Fruit fly (Drosophila melanogaster) whole organism, embryonic: ENCODE measurements around the gene fiz.

Experiments
- Aef1 ChIP-seq: fragments of 200-800 bp; sonication (Bioruptor generic); IDR thresholded peaks from 3 replicates; pipeline ENCODE4 v1.3.6; 2022; ENCODE audit warnings: missing biosample characterization, missing genetic modification characterization
- Antp ChIP-seq: fragments of 200-800 bp; sonication (Bioruptor generic); optimal IDR thresholded peaks from 3 replicates; lab custom pipeline; 2016; ENCODE audit warnings: missing biosample characterization, missing genetic modification characterization
- BEAF-32 ChIP-seq: fragments of 200-800 bp; sonication (Bioruptor generic); optimal IDR thresholded peaks from 3 replicates; lab custom pipeline; 2017; ENCODE audit warnings: missing biosample characterization, missing genetic modification characterization, mild to moderate bottlenecking, moderate library complexity, missing genetic modification reagents
- CG10959 ChIP-seq: fragments of 200-800 bp; sonication (Bioruptor generic); IDR thresholded peaks from 2 replicates; pipeline ENCODE4 v1.3.6; 2022; ENCODE audit warnings: missing biosample characterization, missing genetic modification characterization
- CG12155 ChIP-seq: fragments of 200-800 bp; sonication (Bioruptor generic); optimal IDR thresholded peaks from 3 replicates; lab custom pipeline; 2016; ENCODE audit warnings: missing biosample characterization, missing genetic modification characterization
- CG12236 ChIP-seq: fragments of 200-800 bp; sonication (Bioruptor generic); optimal IDR thresholded peaks from 2 replicates; lab custom pipeline; 2016; ENCODE audit warnings: missing biosample characterization, missing genetic modification characterization
- CG12391 ChIP-seq: fragments of 200-800 bp; sonication (Bioruptor generic); optimal IDR thresholded peaks from 3 replicates; lab custom pipeline; 2018; ENCODE audit warnings: missing biosample characterization, mild to moderate bottlenecking, missing genetic modification characterization, moderate library complexity
- CG12659 ChIP-seq: fragments of 200-800 bp; sonication (Bioruptor generic); optimal IDR thresholded peaks from 3 replicates; lab custom pipeline; 2017; ENCODE audit warnings: mild to moderate bottlenecking, missing biosample characterization, missing genetic modification reagents, missing genetic modification characterization
- CG17802 ChIP-seq: fragments of 200-800 bp; sonication (Bioruptor generic); optimal IDR thresholded peaks from 2 replicates; lab custom pipeline; 2018; ENCODE audit warnings: missing biosample characterization, mild to moderate bottlenecking, missing genetic modification characterization, moderate library complexity
- CG18476 ChIP-seq: fragments of 200-800 bp; sonication (Bioruptor generic); optimal IDR thresholded peaks from 2 replicates; lab custom pipeline; 2016; ENCODE audit warnings: missing biosample characterization, mild to moderate bottlenecking, missing genetic modification characterization
- CG18764 ChIP-seq: fragments of 200-800 bp; sonication (Bioruptor generic); optimal IDR thresholded peaks from 3 replicates; lab custom pipeline; 2016; ENCODE audit warnings: missing biosample characterization, missing genetic modification characterization
- CG2129 ChIP-seq: fragments of 200-800 bp; sonication (Bioruptor generic); IDR thresholded peaks from 2 replicates; pipeline ENCODE4 v1.3.6; 2022; ENCODE audit warnings: missing biosample characterization, missing genetic modification characterization; ENCODE audit not compliant: partially characterized antibody
- CG2678 ChIP-seq: fragments of 200-800 bp; sonication (Bioruptor generic); optimal IDR thresholded peaks from 3 replicates; lab custom pipeline; 2019; ENCODE audit warnings: missing biosample characterization, mild to moderate bottlenecking, missing genetic modification characterization, moderate library complexity
- CG4707 ChIP-seq: fragments of 200-800 bp; sonication (Bioruptor generic); optimal IDR thresholded peaks from 2 replicates; lab custom pipeline; 2018; ENCODE audit warnings: missing biosample characterization, mild to moderate bottlenecking, missing genetic modification characterization, moderate library complexity
- CG6254 ChIP-seq: fragments of 200-800 bp; sonication (Bioruptor generic); optimal IDR thresholded peaks from 3 replicates; lab custom pipeline; 2017; ENCODE audit warnings: mild to moderate bottlenecking, missing biosample characterization, missing genetic modification reagents, missing genetic modification characterization
- CG7556 ChIP-seq: fragments of 200-800 bp; sonication (Bioruptor generic); optimal IDR thresholded peaks from 2 replicates; lab custom pipeline; 2017; ENCODE audit warnings: missing biosample characterization, mild to moderate bottlenecking, missing genetic modification characterization
- CG8359 ChIP-seq: fragments of 200-800 bp; sonication (Bioruptor generic); optimal IDR thresholded peaks from 2 replicates; lab custom pipeline; 2017; ENCODE audit warnings: missing biosample characterization, mild to moderate bottlenecking, missing genetic modification characterization, borderline replicate concordance
- CG9797 ChIP-seq: fragments of 200-800 bp; sonication (Bioruptor generic); optimal IDR thresholded peaks from 3 replicates; lab custom pipeline; 2018; ENCODE audit warnings: missing biosample characterization, mild to moderate bottlenecking, missing genetic modification characterization
- Dad ChIP-seq: fragments of 200-800 bp; sonication (Bioruptor generic); optimal IDR thresholded peaks from 3 replicates; lab custom pipeline; 2016; ENCODE audit warnings: missing biosample characterization, missing genetic modification characterization
- Deaf1 ChIP-seq: fragments of 200-800 bp; optimal IDR thresholded peaks from 3 replicates; lab custom pipeline; 2019; ENCODE audit warnings: missing biosample characterization, mild to moderate bottlenecking, missing genetic modification characterization, moderate library complexity
- Dek ChIP-seq: fragments of 200-800 bp; sonication (Bioruptor generic); optimal IDR thresholded peaks from 3 replicates; lab custom pipeline; 2019; ENCODE audit warnings: missing biosample characterization, mild to moderate bottlenecking, missing genetic modification characterization, moderate library complexity
- Elba2 ChIP-seq: fragments of 200-800 bp; sonication (Bioruptor generic); optimal IDR thresholded peaks from 3 replicates; lab custom pipeline; 2016; ENCODE audit warnings: missing biosample characterization, missing genetic modification characterization
- Ets97D ChIP-seq: fragments of 200-800 bp; sonication (Bioruptor generic); optimal IDR thresholded peaks from 3 replicates; lab custom pipeline; 2016; ENCODE audit warnings: missing biosample characterization, missing genetic modification characterization
- Fer3 ChIP-seq: fragments of 200-800 bp; sonication (Bioruptor generic); optimal IDR thresholded peaks from 2 replicates; lab custom pipeline; 2018; ENCODE audit warnings: missing biosample characterization, mild to moderate bottlenecking, missing genetic modification characterization, moderate library complexity
- Gug ChIP-seq: fragments of 200-800 bp; sonication (Bioruptor generic); IDR thresholded peaks from 4 replicates; pipeline ENCODE4 v1.3.6; 2022; ENCODE audit warnings: missing biosample characterization, missing genetic modification characterization
- H2.0 ChIP-seq: fragments of 200-800 bp; sonication (Bioruptor generic); IDR thresholded peaks from 2 replicates; pipeline ENCODE4 v1.3.6; 2022; ENCODE audit warnings: missing biosample characterization, missing genetic modification characterization
- HHEX ChIP-seq: fragments of 200-800 bp; sonication (Bioruptor generic); optimal IDR thresholded peaks from 3 replicates; lab custom pipeline; 2017; ENCODE audit warnings: missing biosample characterization, mild to moderate bottlenecking, missing genetic modification characterization, missing genetic modification reagents
- Hr51 ChIP-seq, 2 experiments: fragments of 200-800 bp; sonication (Bioruptor generic); optimal IDR thresholded peaks; 2 replicates in 1 of 2; 3 replicates in 1 of 2; lab custom pipeline; 2016 to 2018; ENCODE audit warnings: missing biosample characterization in 2 of 2, missing genetic modification characterization in 2 of 2, mild to moderate bottlenecking in 1 of 2, moderate library complexity in 1 of 2
- Lhr ChIP-seq: fragments of 200-800 bp; sonication (Bioruptor generic); optimal IDR thresholded peaks from 3 replicates; lab custom pipeline; 2017; ENCODE audit warnings: mild to moderate bottlenecking, missing biosample characterization, missing genetic modification reagents, missing genetic modification characterization
- Lim3 ChIP-seq: fragments of 200-800 bp; sonication (Bioruptor generic); IDR thresholded peaks from 2 replicates; pipeline ENCODE4 v1.3.6; 2022; ENCODE audit warnings: missing biosample characterization, missing genetic modification characterization
- MBD-R2 ChIP-seq: fragments of 200-800 bp; sonication (Bioruptor generic); IDR thresholded peaks from 2 replicates; pipeline ENCODE4 v1.3.6; 2022; ENCODE audit warnings: missing biosample characterization, missing genetic modification characterization
- MESR4 ChIP-seq: fragments of 200-800 bp; sonication (Bioruptor generic); optimal IDR thresholded peaks from 2 replicates; lab custom pipeline; 2018; ENCODE audit warnings: missing biosample characterization, mild to moderate bottlenecking, missing genetic modification characterization, moderate library complexity
- Rfx ChIP-seq: fragments of 200-800 bp; sonication (Bioruptor generic); IDR thresholded peaks from 2 replicates; pipeline ENCODE4 v1.3.6; 2022; ENCODE audit warnings: missing biosample characterization, missing genetic modification characterization
- YL-1 ChIP-seq: fragments of 200-800 bp; sonication (Bioruptor generic); optimal IDR thresholded peaks from 3 replicates; lab custom pipeline; 2017; ENCODE audit warnings: missing biosample characterization, mild to moderate bottlenecking, missing genetic modification characterization
- al ChIP-seq: fragments of 200-800 bp; sonication (Bioruptor generic); IDR thresholded peaks from 2 replicates; pipeline ENCODE4 v1.3.6; 2022; ENCODE audit warnings: missing biosample characterization, missing genetic modification characterization
- ap ChIP-seq: fragments of 200-800 bp; sonication (Bioruptor generic); IDR thresholded peaks from 2 replicates; pipeline ENCODE4 v1.3.6; 2022; ENCODE audit warnings: missing biosample characterization, missing genetic modification characterization
- bab2 ChIP-seq: fragments of 200-800 bp; sonication (Bioruptor generic); optimal IDR thresholded peaks from 2 replicates; lab custom pipeline; 2016; ENCODE audit warnings: missing biosample characterization, missing genetic modification characterization
- bcd ChIP-seq: fragments of 200-800 bp; sonication (Bioruptor generic); optimal IDR thresholded peaks from 2 replicates; lab custom pipeline; 2017; ENCODE audit warnings: missing biosample characterization, mild to moderate bottlenecking, missing genetic modification characterization
- bsh ChIP-seq, 2 experiments: fragments of 200-800 bp; sonication (Bioruptor generic); optimal IDR thresholded peaks; 2 replicates each; lab custom pipeline; 2017 to 2018; ENCODE audit warnings: mild to moderate bottlenecking in 2 of 2, missing biosample characterization in 2 of 2, missing genetic modification characterization in 2 of 2, moderate library complexity in 1 of 2
- chinmo ChIP-seq: fragments of 200-800 bp; sonication (Bioruptor generic); IDR thresholded peaks from 4 replicates; pipeline ENCODE4 v1.3.6; 2022; ENCODE audit warnings: missing biosample characterization, missing genetic modification characterization; ENCODE audit not compliant: partially characterized antibody
- chn ChIP-seq: fragments of 200-800 bp; sonication (Bioruptor generic); optimal IDR thresholded peaks from 2 replicates; lab custom pipeline; 2016; ENCODE audit warnings: missing biosample characterization, missing genetic modification characterization
- crol ChIP-seq: fragments of 200-800 bp; sonication (Bioruptor generic); IDR thresholded peaks from 2 replicates; pipeline ENCODE4 v1.3.6; 2022; ENCODE audit warnings: missing biosample characterization, missing genetic modification characterization
- cwo ChIP-seq: fragments of 200-800 bp; sonication (Bioruptor generic); optimal IDR thresholded peaks from 3 replicates; lab custom pipeline; 2017; ENCODE audit warnings: missing biosample characterization, missing genetic modification characterization, mild to moderate bottlenecking, moderate library complexity, missing genetic modification reagents
- dimm ChIP-seq: fragments of 200-800 bp; sonication (Bioruptor generic); IDR thresholded peaks from 2 replicates; pipeline ENCODE4 v1.3.6; 2022; ENCODE audit warnings: missing biosample characterization, missing genetic modification characterization
- dpn ChIP-seq, 2 experiments: fragments of 200-800 bp; sonication (Bioruptor generic); optimal IDR thresholded peaks; 3 replicates each; lab custom pipeline; 2016; ENCODE audit warnings: missing biosample characterization in 2 of 2, missing genetic modification characterization in 2 of 2
- fu2 ChIP-seq: fragments of 200-800 bp; sonication (Bioruptor generic); optimal IDR thresholded peaks from 2 replicates; lab custom pipeline; 2016; ENCODE audit warnings: missing biosample characterization, missing genetic modification characterization
- jing ChIP-seq: fragments of 200-800 bp; sonication (Bioruptor generic); optimal IDR thresholded peaks from 2 replicates; lab custom pipeline; 2018; ENCODE audit warnings: missing biosample characterization, mild to moderate bottlenecking, missing genetic modification characterization
- onecut ChIP-seq: fragments of 200-800 bp; sonication (Bioruptor generic); IDR thresholded peaks from 2 replicates; pipeline ENCODE4 v1.3.6; 2022; ENCODE audit warnings: missing biosample characterization, missing genetic modification characterization
- sna ChIP-seq: fragments of 200-800 bp; sonication (Bioruptor generic); IDR thresholded peaks from 2 replicates; pipeline ENCODE4 v1.3.6; 2022; ENCODE audit warnings: missing biosample characterization, missing genetic modification characterization; ENCODE audit not compliant: partially characterized antibody
- tna ChIP-seq: fragments of 200-800 bp; sonication (Bioruptor generic); IDR thresholded peaks from 2 replicates; pipeline ENCODE4 v1.3.6; 2022; ENCODE audit warnings: missing biosample characterization, missing genetic modification characterization; ENCODE audit not compliant: partially characterized antibody

The fiz gene

DNA sequence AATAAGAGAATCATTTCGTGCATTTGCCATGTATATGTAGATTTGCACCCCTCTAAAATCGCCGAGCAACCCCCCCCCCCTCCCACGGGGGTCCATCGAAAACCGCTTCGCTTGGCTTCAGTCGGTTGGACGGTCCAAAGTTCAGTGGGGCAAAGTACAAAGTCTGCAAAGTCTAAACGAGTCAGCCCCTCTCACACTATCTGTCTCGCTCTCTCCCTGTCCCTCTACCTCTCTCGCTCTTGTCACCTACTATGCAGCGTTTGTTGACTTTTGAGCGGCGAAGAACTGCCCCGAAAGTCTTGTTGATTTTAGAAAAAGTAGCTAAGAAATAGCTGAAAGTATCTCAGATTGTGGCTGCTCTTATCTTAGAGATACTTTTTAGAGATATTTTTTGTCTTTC, 37.9 kb upstream of the fiz start (continued):
- TF ChIP-seq H2.0 (GFP tag; lab: Robert Waterston, UW) (0 out of 2 replicates have a peak, but pooled peaks have one; percentile 7), YL-1 (GFP tag; lab: Kevin White, UChicago) (peak; percentile 29), CG4707 (GFP tag; lab: Kevin White, UChicago) (peak; percentile 27), CG12391 (tag; lab: Kevin White, UChicago) (no peak), MBD-R2 (GFP tag; lab: Robert Waterston, UW) (peak; percentile 11; the same call in 1 of the 2 replicates), CG10959 (GFP tag; lab: Robert Waterston, UW) (0 out of 2 replicates have a peak, but pooled peaks have one; percentile 27), Elba2 (GFP tag; lab: Kevin White, UChicago) (no peak), CG2678 (tag; lab: Kevin White, UChicago) (peak; percentile 57), Dad (GFP tag; lab: Kevin White, UChicago) (no peak), onecut (peak; percentile 58), Lim3 (GFP tag; lab: Robert Waterston, UW) (no peak), Gug (GFP tag; lab: Robert Waterston, UW) (no peak), Lhr (GFP tag; lab: Kevin White, UChicago) (no peak), CG18476 (GFP tag; lab: Kevin White, UChicago) (no peak), bcd (GFP tag; lab: Kevin White, UChicago) (peak; percentile 11), cwo (peak; percentile 31), dimm (no peak), ap (GFP tag; lab: Robert Waterston, UW) (no peak), bsh (GFP tag; optimal IDR thresholded peaks at IDR 0.05; lab: Kevin White, UChicago) (peak in 1 of 2 experiments; percentile 98), Dek (tag; lab: Kevin White, UChicago) (no peak), dpn (GFP tag; optimal IDR thresholded peaks at IDR 0.05; lab: Kevin White, UChicago) (no peak), Hr51 (GFP tag; optimal IDR thresholded peaks at IDR 0.05; lab: Kevin White, UChicago) (no peak), CG8359 (GFP tag; lab: Kevin White, UChicago) (no peak), CG12659 (peak; percentile 33), al (no peak), fu2 (GFP tag; lab: Kevin White, UChicago) (no peak), BEAF-32 (GFP tag; lab: Kevin White, UChicago) (no peak), CG12155 (no peak), tna (no peak), sna (GFP tag; lab: Robert Waterston, UW) (no peak), Rfx (GFP tag; lab: Robert Waterston, UW) (peak; percentile 60), MESR4 (no peak), CG6254 (peak; percentile 76), Fer3 (tag; lab: Kevin White, UChicago) (peak; percentile 51), Deaf1 (no peak), Ets97D (GFP tag; lab: Kevin White, UChicago) (no peak), CG9797 (GFP tag; lab: Kevin White, UChicago) (no peak), crol (GFP tag; lab: Robert Waterston, UW) (peak; percentile 88), jing (no peak), CG17802 (tag; lab: Kevin White, UChicago) (no peak), CG12236 (GFP tag; lab: Kevin White, UChicago) (no peak), Aef1 (GFP tag; lab: Robert Waterston, UW) (0 out of 3 replicates have a peak, but pooled peaks have one; percentile 12), CG7556 (GFP tag; lab: Kevin White, UChicago) (peak; percentile 12), bab2 (GFP tag; lab: Kevin White, UChicago) (no peak), chinmo (GFP tag; lab: Robert Waterston, UW) (0 out of 4 replicates have a peak, but pooled peaks have one; percentile 75), CG18764 (GFP tag; lab: Kevin White, UChicago) (no peak), chn (GFP tag; lab: Kevin White, UChicago) (no peak), Antp (GFP tag; lab: Kevin White, UChicago) (no peak), CG2129 (no peak), HHEX (GFP tag; lab: Kevin White, UChicago) (peak; percentile 77)
